Fruit fly (Drosophila melanogaster) whole organism, embryonic: ENCODE data around the gene Polr3H.

Source experiments
- CG10267 ChIP-seq: fragments of 200-800 bp; sonication (Bioruptor generic); optimal IDR thresholded peaks from 2 replicates; lab custom pipeline; 2018; ENCODE audit warnings: missing biosample characterization, mild to moderate bottlenecking, missing genetic modification characterization, moderate library complexity
- CG11695 ChIP-seq: fragments of 200-800 bp; sonication (Bioruptor generic); IDR thresholded peaks from 3 replicates; pipeline ENCODE4 v1.3.6; 2022; ENCODE audit warnings: missing biosample characterization, missing genetic modification characterization
- CG12071 ChIP-seq: fragments of 200-800 bp; sonication (Bioruptor generic); optimal IDR thresholded peaks from 3 replicates; lab custom pipeline; 2018; ENCODE audit warnings: missing biosample characterization, mild to moderate bottlenecking, missing genetic modification characterization
- CG7987 ChIP-seq: fragments of 200-800 bp; sonication (Bioruptor generic); optimal IDR thresholded peaks from 2 replicates; lab custom pipeline; 2018; ENCODE audit warnings: missing biosample characterization, mild to moderate bottlenecking, missing genetic modification characterization, moderate library complexity
- TFAM ChIP-seq: fragments of 200-800 bp; sonication (Bioruptor generic); optimal IDR thresholded peaks from 2 replicates; lab custom pipeline; 2017; ENCODE audit warnings: missing biosample characterization, missing genetic modification characterization, inconsistent platforms
- YL-1 ChIP-seq: fragments of 200-800 bp; sonication (Bioruptor generic); optimal IDR thresholded peaks from 3 replicates; lab custom pipeline; 2017; ENCODE audit warnings: missing biosample characterization, mild to moderate bottlenecking, missing genetic modification characterization
- ewg ChIP-seq: fragments of 200-800 bp; sonication (Bioruptor generic); optimal IDR thresholded peaks from 3 replicates; lab custom pipeline; 2017; ENCODE audit warnings: mild to moderate bottlenecking, missing biosample characterization, missing genetic modification reagents, missing genetic modification characterization
- nom ChIP-seq: fragments of 200-800 bp; sonication (Bioruptor generic); optimal IDR thresholded peaks from 2 replicates; lab custom pipeline; 2017; ENCODE audit warnings: missing biosample characterization, missing genetic modification characterization, mild to moderate bottlenecking, moderate library complexity, missing genetic modification reagents
- usp ChIP-seq: fragments of >200 bp; optimal IDR thresholded peaks from 2 replicates; lab custom pipeline; 2017; ENCODE audit warnings: missing biosample characterization, missing genetic modification characterization

DNA sequence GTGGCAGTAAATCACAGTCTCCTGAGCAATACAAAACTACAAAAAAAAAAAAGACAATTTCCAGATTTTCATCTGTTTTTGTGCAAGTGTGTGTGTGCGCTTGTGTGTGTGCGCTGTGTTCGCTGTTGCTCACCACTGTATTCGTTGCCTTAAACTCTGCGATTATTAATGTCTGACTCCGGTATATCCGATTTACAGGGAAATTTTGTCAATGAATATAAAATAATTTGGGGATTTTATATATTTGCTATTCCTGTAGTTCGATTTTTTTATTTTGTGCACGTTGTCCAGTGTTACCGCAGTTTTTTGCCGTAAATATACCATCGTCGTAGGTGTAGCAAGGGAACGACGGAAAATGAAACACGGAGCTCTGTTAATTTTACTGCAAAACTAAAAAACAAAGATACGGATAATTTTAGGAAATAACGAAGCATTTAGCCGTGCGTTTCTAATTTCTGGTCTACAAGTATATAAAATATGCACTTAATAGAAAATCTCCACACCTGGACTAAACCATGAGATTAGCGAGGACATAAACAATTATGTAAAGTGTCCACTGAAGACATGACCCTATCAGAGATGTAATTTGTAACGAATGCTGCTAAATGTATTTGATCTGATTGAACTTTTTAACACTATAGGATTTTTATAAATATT lies 39.3 kb upstream of the Polr3H start, which contains the start of gene Duba:
- TF ChIP-seq usp (GFP tag; lab: Kevin White, UChicago) (no peak), ewg (no peak), CG12071 (GFP tag; lab: Kevin White, UChicago) (no peak), TFAM (GFP tag; lab: Kevin White, UChicago) (no peak), YL-1 (GFP tag; lab: Kevin White, UChicago) (peak; percentile 8), CG7987 (GFP tag; lab: Kevin White, UChicago) (no peak), CG10267 (tag; lab: Kevin White, UChicago) (peak; percentile 77), nom (no peak), CG11695 (no peak)
